Worm (Caenorhabditis elegans) whole organism, L4 larva: Measurements from ENCODE around the gene F16B12.4.

Experiments
- aly-2 ChIP-seq: sonication (generic microtip); optimal IDR thresholded peaks from 2 replicates; lab custom pipeline; 2018; ENCODE audit warnings: missing biosample characterization, missing genetic modification characterization
- lin-39 ChIP-seq: fragments of 150-350 bp; optimal IDR thresholded peaks from 2 replicates; lab custom pipeline; 2014; ENCODE audit warnings: missing biosample characterization, missing genetic modification reagents, missing genetic modification characterization
- nhr-237 ChIP-seq: sonication (generic microtip); optimal IDR thresholded peaks from 2 replicates; lab custom pipeline; 2017; ENCODE audit warnings: missing biosample characterization, missing genetic modification characterization
- nhr-25 ChIP-seq: sonication (generic microtip); optimal IDR thresholded peaks from 2 replicates; lab custom pipeline; 2017; ENCODE audit warnings: missing genetic modification characterization, mild to moderate bottlenecking, missing compliant biosample characterization, antibody characterized with exemption, moderate library complexity, borderline replicate concordance; ENCODE audit not compliant: insufficient read depth
- pha-4 ChIP-seq, 2 experiments: fragments of 150-350 bp in 1 of 2; fragments of 200-800 bp in 1 of 2; sonication (Bioruptor generic) in 1 of 2; IDR thresholded peaks in 1 of 2; optimal IDR thresholded peaks in 1 of 2; 2 replicates each; pipeline versions ENCODE4 v1.3.6 to Lab custom; 2014 to 2022; ENCODE audit warnings: missing genetic modification characterization in 2 of 2, missing genetic modification reagents in 2 of 2, missing biosample characterization in 1 of 2, missing compliant biosample characterization in 1 of 2
- snpc-4 ChIP-seq: fragments of 150-350 bp; optimal IDR thresholded peaks from 2 replicates; lab custom pipeline; 2014; ENCODE audit warnings: missing biosample characterization, missing genetic modification characterization

DNA sequence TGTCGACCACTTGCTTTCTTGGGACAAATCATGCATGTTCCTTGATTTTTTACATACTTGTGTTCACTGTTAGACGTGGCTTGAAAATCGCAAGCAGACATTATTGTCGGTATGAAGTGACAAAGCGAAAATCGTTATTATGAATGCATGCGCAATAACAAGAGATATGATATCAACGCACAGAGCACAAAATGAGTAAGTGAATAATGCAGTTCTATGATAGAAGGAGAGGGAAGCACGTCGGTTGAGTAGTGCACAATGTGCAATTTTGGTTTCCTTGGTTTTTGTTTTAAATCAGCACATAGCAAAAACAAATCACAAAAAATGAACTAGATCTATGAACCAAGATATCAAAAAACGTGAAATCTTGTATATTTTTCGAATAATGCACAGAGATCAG is 14.9 kb upstream of the F16B12.4 start, which contains the start of gene nhr-281:
- TF ChIP-seq lin-39 (tag; lab: Kevin White, UChicago) (no peak), pha-4 (GFP tag; IDR thresholded peaks at IDR 0.05; lab: Robert Waterston, UW) (no peak), pha-4 (tag; optimal IDR thresholded peaks at IDR 0.05; lab: Kevin White, UChicago) (no peak), snpc-4 (tag; lab: Kevin White, UChicago) (no peak), nhr-237 (tag; lab: Kevin White, UChicago) (no peak), nhr-25 (tag; lab: Kevin White, UChicago) (no peak), aly-2 (no peak)
